Worm (Caenorhabditis elegans): ENCODE data around the gene ZK1251.3.

Gene ZK1251.3

ce11 chrIV:9672434-9672833 is 11.0 kb upstream of the ZK1251.3 start (continued):
- TF ChIP-seq F26F4.8 (GFP tag; conservative IDR thresholded peaks at IDR 0.05) (no peak), snpc-4 (tag; optimal IDR thresholded peaks at IDR 0.05) (no peak), madf-9 (GFP tag; conservative IDR thresholded peaks at IDR 0.05) (no peak), ceh-44 (GFP tag; IDR thresholded peaks at IDR 0.05) (no peak), hlh-11 (tag; optimal IDR thresholded peaks at IDR 0.05) (peak; percentile 73), hlh-30 (tag; optimal IDR thresholded peaks at IDR 0.05; ENCODE audit: insufficient read depth) (peak; percentile 71), D1046.2 (GFP tag; IDR thresholded peaks at IDR 0.05) (no peak), mes-2 (tag; optimal IDR thresholded peaks at IDR 0.05; ENCODE audit: poor library complexity, severe bottlenecking) (no peak), cey-2 (tag; optimal IDR thresholded peaks at IDR 0.05; ENCODE audit: borderline replicate concordance, insufficient read depth) (peak; percentile 53), lsy-2 (tag; optimal IDR thresholded peaks at IDR 0.05) (peak in 1 of 2 experiments; percentile 82), daf-19 (GFP tag; conservative IDR thresholded peaks at IDR 0.05) (no peak), jun-1 (tag; optimal IDR thresholded peaks at IDR 0.05) (no peak)

- TF ChIP-seq mxl-3 (GFP tag; optimal IDR thresholded peaks at IDR 0.05) = no peak
- TF ChIP-seq ZK337.2 (GFP tag; IDR thresholded peaks at IDR 0.05) = no peak
- peak in 1 of 2 experiments; percentile 84 for TF ChIP-seq unc-62 (GFP tag; optimal IDR thresholded peaks at IDR 0.05 in 1 of 2)
- TF ChIP-seq unc-62 (tag; optimal IDR thresholded peaks at IDR 0.05) = no peak
These were observed 10.3 kb upstream of the ZK1251.3 start for ce11 chrIV:9673206-9673605.

ce11 chrIV:9673683-9674336 is 9.6 kb upstream of the ZK1251.3 start:
- TF ChIP-seq pha-4 (GFP tag; IDR thresholded peaks at IDR 0.05) = no peak
- no peak for TF ChIP-seq pha-4 (tag; optimal IDR thresholded peaks at IDR 0.05)
- peak; percentile 4 for TF ChIP-seq nhr-28 (tag; optimal IDR thresholded peaks at IDR 0.05)
- no peak for TF ChIP-seq daf-16 (GFP tag; optimal IDR thresholded peaks at IDR 0.05)
- TF ChIP-seq daf-16 (tag; optimal IDR thresholded peaks at IDR 0.05) = peak; percentile 61
- peak; percentile 77 for TF ChIP-seq aha-1 (tag)
- peak; percentile 25 for TF ChIP-seq pqm-1 (tag; optimal IDR thresholded peaks at IDR 0.05)
- peak; percentile 3 for TF ChIP-seq nhr-10 (tag; optimal IDR thresholded peaks at IDR 0.05)
- TF ChIP-seq nhr-111 (GFP tag; optimal IDR thresholded peaks at IDR 0.05) = no peak
- TF ChIP-seq Y75B8A.6 (GFP tag; IDR thresholded peaks at IDR 0.05) = no peak
- TF ChIP-seq mxl-3 (GFP tag; optimal IDR thresholded peaks at IDR 0.05) = peak; percentile 1
- 0 out of 2 replicates have a peak, but pooled peaks have one; percentile 16 for TF ChIP-seq zfp-3 (GFP tag; conservative IDR thresholded peaks at IDR 0.05)
- TF ChIP-seq mdl-1 (tag; optimal IDR thresholded peaks at IDR 0.05) = peak in 1 of 2 experiments; percentile 22
- TF ChIP-seq sdz-12 (GFP tag; optimal IDR thresholded peaks at IDR 0.05) = no peak
- peak in 1 of 2 experiments; percentile 94 for TF ChIP-seq unc-62 (GFP tag; optimal IDR thresholded peaks at IDR 0.05 in 1 of 2)
- no peak for TF ChIP-seq unc-62 (tag; optimal IDR thresholded peaks at IDR 0.05)
- TF ChIP-seq ctbp-1 (GFP tag; IDR thresholded peaks at IDR 0.05) = 0 out of 2 replicates have a peak, but pooled peaks have one; percentile 53
- TF ChIP-seq dmd-9 (GFP tag; IDR thresholded peaks at IDR 0.05) = 0 out of 2 replicates have a peak, but pooled peaks have one; percentile 9
- TF ChIP-seq mep-1 (tag; optimal IDR thresholded peaks at IDR 0.05) = peak; percentile 2
- TF ChIP-seq mes-2 (tag; optimal IDR thresholded peaks at IDR 0.05; ENCODE audit: poor library complexity, severe bottlenecking) = peak; percentile 7
- peak; percentile 27 for TF ChIP-seq hlh-11 (tag; optimal IDR thresholded peaks at IDR 0.05)
- peak; percentile 56 for TF ChIP-seq dve-1 (tag; optimal IDR thresholded peaks at IDR 0.05; ENCODE audit: insufficient read depth)
- TF ChIP-seq ztf-7 (tag; optimal IDR thresholded peaks at IDR 0.05) = no peak

ce11 chrIV:9675572-9675971 is 7.9 kb upstream of the ZK1251.3 start, which contains the start of gene nhr-34:
Gene nhr-34, minus strand, starts transcription at chrIV:9675672.
- TF ChIP-seq T20F7.1 (GFP tag; optimal IDR thresholded peaks at IDR 0.05) (peak; percentile 33), zip-11 (GFP tag; IDR thresholded peaks at IDR 0.05) (no peak)

All from whole organism, L4 larva.